Worm (Caenorhabditis elegans) whole organism, late embryonic: ENCODE measurements around the gene T14B1.1.

Experiments used
- C08G9.2 ChIP-seq: sonication (generic microtip); optimal IDR thresholded peaks from 2 replicates; lab custom pipeline; 2016; ENCODE audit warnings: mild to moderate bottlenecking, missing genetic modification characterization, moderate library complexity, missing compliant biosample characterization
- F13H6.1 ChIP-seq: sonication (generic microtip); optimal IDR thresholded peaks from 2 replicates; lab custom pipeline; 2016; ENCODE audit warnings: missing genetic modification characterization, missing compliant biosample characterization
- K02D7.2 ChIP-seq: sonication (generic microtip); optimal IDR thresholded peaks from 2 replicates; lab custom pipeline; 2017; ENCODE audit warnings: mild to moderate bottlenecking, missing genetic modification characterization, missing compliant biosample characterization
- K09A11.1 ChIP-seq: sonication (generic microtip); optimal IDR thresholded peaks from 2 replicates; lab custom pipeline; 2017; ENCODE audit warnings: antibody characterized with exemption, mild to moderate bottlenecking, missing genetic modification characterization, missing compliant biosample characterization; ENCODE audit not compliant: insufficient read depth
- ceh-14 ChIP-seq: sonication (generic microtip); optimal IDR thresholded peaks from 2 replicates; lab custom pipeline; 2016; ENCODE audit warnings: missing genotype, missing genetic modification characterization, missing compliant biosample characterization
- ceh-19 ChIP-seq: fragments of 200-800 bp; sonication (Bioruptor generic); optimal IDR thresholded peaks from 2 replicates; lab custom pipeline; 2018; ENCODE audit warnings: mild to moderate bottlenecking, missing genetic modification characterization, missing compliant biosample characterization
- ceh-2 ChIP-seq: sonication (generic microtip); optimal IDR thresholded peaks from 2 replicates; lab custom pipeline; 2016; ENCODE audit warnings: missing genotype, missing genetic modification characterization, missing compliant biosample characterization
- ceh-24 ChIP-seq: sonication (generic microtip); optimal IDR thresholded peaks from 2 replicates; lab custom pipeline; 2016; ENCODE audit warnings: mild to moderate bottlenecking, missing genetic modification characterization, missing compliant biosample characterization
- ceh-30 ChIP-seq: fragments of 150-350 bp; optimal IDR thresholded peaks from 2 replicates; lab custom pipeline; 2014; ENCODE audit warnings: missing biosample characterization, missing genetic modification characterization
- ceh-9 ChIP-seq: sonication (generic microtip); optimal IDR thresholded peaks from 2 replicates; lab custom pipeline; 2016; ENCODE audit warnings: mild to moderate bottlenecking, missing genetic modification characterization, inconsistent platforms, missing compliant biosample characterization
- che-1 ChIP-seq: sonication (generic microtip); optimal IDR thresholded peaks from 2 replicates; lab custom pipeline; 2016; ENCODE audit warnings: mild to moderate bottlenecking, missing genetic modification characterization, missing compliant biosample characterization
- dmd-4 ChIP-seq: sonication (generic microtip); optimal IDR thresholded peaks from 2 replicates; lab custom pipeline; 2016; ENCODE audit warnings: borderline replicate concordance, missing genetic modification characterization, missing compliant biosample characterization
- elt-2 ChIP-seq: sonication (generic microtip); optimal IDR thresholded peaks from 2 replicates; lab custom pipeline; 2016; ENCODE audit warnings: missing genetic modification reagents, missing genetic modification characterization, missing compliant biosample characterization
- eyg-1 ChIP-seq: sonication (generic microtip); optimal IDR thresholded peaks from 2 replicates; lab custom pipeline; 2016; ENCODE audit warnings: missing genotype, missing genetic modification characterization, missing compliant biosample characterization
- fkh-10 ChIP-seq: fragments of 150-350 bp; optimal IDR thresholded peaks from 2 replicates; lab custom pipeline; 2014; ENCODE audit warnings: missing biosample characterization, missing genetic modification reagents, missing genetic modification characterization
- hlh-15 ChIP-seq: sonication (generic microtip); optimal IDR thresholded peaks from 2 replicates; lab custom pipeline; 2016; ENCODE audit warnings: missing genetic modification characterization, missing compliant biosample characterization
- hlh-6 ChIP-seq: sonication (generic microtip); optimal IDR thresholded peaks from 2 replicates; lab custom pipeline; 2016; ENCODE audit warnings: missing genotype, missing genetic modification characterization, missing compliant biosample characterization
- hlh-8 ChIP-seq: sonication (generic microtip); optimal IDR thresholded peaks from 2 replicates; lab custom pipeline; 2016; ENCODE audit warnings: missing genotype, missing genetic modification characterization, missing compliant biosample characterization
- lim-6 ChIP-seq: sonication (generic microtip); optimal IDR thresholded peaks from 2 replicates; lab custom pipeline; 2016; ENCODE audit warnings: missing genetic modification characterization, missing compliant biosample characterization
- madf-2 ChIP-seq: sonication (generic microtip); optimal IDR thresholded peaks from 2 replicates; lab custom pipeline; 2017; ENCODE audit warnings: missing genetic modification characterization, missing compliant biosample characterization
- nhr-11 ChIP-seq: fragments of 150-350 bp; optimal IDR thresholded peaks from 2 replicates; lab custom pipeline; 2014; ENCODE audit warnings: missing biosample characterization, missing genetic modification characterization
- pha-4 ChIP-seq: fragments of 150-350 bp; optimal IDR thresholded peaks from 2 replicates; lab custom pipeline; 2018; ENCODE audit warnings: missing biosample characterization, missing genetic modification reagents, missing genetic modification characterization
- rnt-1 ChIP-seq: sonication (generic microtip); optimal IDR thresholded peaks from 2 replicates; lab custom pipeline; 2016; ENCODE audit warnings: missing genetic modification characterization, missing compliant biosample characterization
- sox-4 ChIP-seq: sonication (generic microtip); optimal IDR thresholded peaks from 2 replicates; lab custom pipeline; 2017; ENCODE audit warnings: mild to moderate bottlenecking, missing genetic modification characterization, inconsistent platforms, missing compliant biosample characterization
- tbx-7 ChIP-seq: sonication (generic microtip); optimal IDR thresholded peaks from 2 replicates; lab custom pipeline; 2016; ENCODE audit warnings: missing genotype, missing genetic modification characterization, missing compliant biosample characterization
- unc-3 ChIP-seq, 2 experiments: fragments of 200-800 bp in 1 of 2; sonication (Bioruptor generic) in 1 of 2; sonication (generic microtip) in 1 of 2; conservative IDR thresholded peaks in 1 of 2; optimal IDR thresholded peaks in 1 of 2; 2 replicates each; pipeline versions ENCODE4 v1.3.6 to Lab custom; 2016 to 2022; ENCODE audit warnings: missing compliant biosample characterization in 2 of 2, missing genetic modification characterization in 2 of 2, missing genetic modification reagents in 1 of 2
- unc-42 ChIP-seq: sonication (generic microtip); optimal IDR thresholded peaks from 2 replicates; lab custom pipeline; 2016; ENCODE audit warnings: missing genotype, missing genetic modification characterization, missing compliant biosample characterization

T14B1.1 gene

ce11 chrX:9705257-9706035 lies 36.9 kb upstream of the T14B1.1 start:
- TF ChIP-seq dmd-4 (tag; lab: Kevin White, UChicago): no peak
- peak; percentile 35 for TF ChIP-seq elt-2 (tag; lab: Kevin White, UChicago)
- peak; percentile 53 for TF ChIP-seq unc-42 (tag; lab: Kevin White, UChicago)

DNA sequence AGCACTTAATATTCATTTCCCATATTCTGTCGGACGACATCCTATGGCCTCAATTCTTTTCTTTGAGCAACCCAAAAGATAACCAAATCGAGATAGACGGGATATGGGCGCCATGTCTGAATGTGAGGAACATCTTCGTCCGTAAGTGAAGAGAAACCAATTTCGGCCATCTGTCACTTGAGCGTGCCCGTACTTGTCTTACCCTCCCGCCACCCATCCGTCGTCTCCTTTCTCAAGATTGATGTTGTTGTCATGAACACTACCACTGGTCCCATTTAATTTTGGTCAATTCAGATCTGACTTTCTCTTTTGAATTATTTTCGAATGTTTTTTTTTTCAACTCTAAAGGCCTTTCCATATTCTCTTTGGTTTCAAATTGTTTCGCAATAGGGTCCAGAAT lies 34.3 kb upstream of the T14B1.1 start:
- TF ChIP-seq unc-42 (tag; lab: Kevin White, UChicago) (peak; percentile 12), K09A11.1 (tag; lab: Kevin White, UChicago) (no peak), lim-6 (tag; lab: Kevin White, UChicago) (no peak)
- TF ChIP-seq, all 69 proteins: peak for 1

- no peak for TF ChIP-seq madf-2 (tag; lab: Kevin White, UChicago)
- no peak for TF ChIP-seq lim-6 (tag; lab: Kevin White, UChicago)
- no peak for TF ChIP-seq hlh-6 (tag; lab: Kevin White, UChicago)
- no peak for TF ChIP-seq hlh-15 (tag; lab: Kevin White, UChicago)
- no peak for TF ChIP-seq dmd-4 (tag; lab: Kevin White, UChicago)
- TF ChIP-seq unc-42 (tag; lab: Kevin White, UChicago): no peak
- TF ChIP-seq F13H6.1: no peak
- TF ChIP-seq ceh-2 (tag; lab: Kevin White, UChicago): no peak
- no peak for TF ChIP-seq ceh-9 (tag; lab: Kevin White, UChicago)
- no peak for TF ChIP-seq unc-3 (GFP tag; conservative IDR thresholded peaks at IDR 0.05; lab: Robert Waterston, UW)
- TF ChIP-seq unc-3 (tag; optimal IDR thresholded peaks at IDR 0.05; lab: Kevin White, UChicago): no peak
- no peak for TF ChIP-seq rnt-1
- TF ChIP-seq ceh-14 (tag; lab: Kevin White, UChicago): no peak
- no peak for TF ChIP-seq che-1 (tag; lab: Kevin White, UChicago)
- TF ChIP-seq tbx-7 (tag; lab: Kevin White, UChicago): no peak
- no peak for TF ChIP-seq ceh-19 (GFP tag; lab: Kevin White, UChicago)
- TF ChIP-seq eyg-1: no peak
- no peak for TF ChIP-seq nhr-11 (tag; lab: Kevin White, UChicago)
Observed at ce11 chrX:9698359-9698758, 29.8 kb upstream of the T14B1.1 start, which contains the start of gene dyf-7. dyf-7 (plus strand) TSS chrX:9698659.

- TF ChIP-seq ceh-30 (no peak), pha-4 (tag; lab: Kevin White, UChicago) (no peak), hlh-8 (tag; lab: Kevin White, UChicago) (no peak)
Observed at ce11 chrX:9697655-9698054, 29.1 kb upstream of the T14B1.1 start.

ce11 chrX:9690445-9690844 lies 21.9 kb upstream of the T14B1.1 start, which contains the start of gene npr-18:
npr-18 (plus strand) TSS chrX:9690745.
- TF ChIP-seq ceh-24 (tag; lab: Kevin White, UChicago) (no peak), unc-42 (tag; lab: Kevin White, UChicago) (no peak), C08G9.2 (no peak), K02D7.2 (tag; lab: Kevin White, UChicago) (no peak), sox-4 (tag; lab: Kevin White, UChicago) (no peak)

DNA sequence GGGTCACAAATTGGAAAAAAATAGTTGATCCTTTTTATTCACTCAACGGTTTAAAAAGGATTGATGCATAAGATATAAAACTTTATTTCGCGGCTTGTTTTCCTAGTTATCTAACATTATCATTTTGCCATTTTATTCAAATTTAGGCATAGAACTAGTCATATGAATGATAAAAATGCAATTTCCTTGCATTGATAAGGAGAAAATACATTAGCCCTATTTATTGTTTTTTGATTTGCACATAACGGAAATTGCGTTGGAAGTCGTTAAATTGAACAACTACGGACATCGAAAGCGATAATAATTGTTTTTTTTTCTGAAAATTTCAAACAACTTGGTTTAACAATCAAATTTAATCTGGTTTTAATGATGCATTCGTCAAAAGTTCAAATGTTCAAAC lies 18.7 kb upstream of the T14B1.1 start:
- TF ChIP-seq fkh-10 (GFP tag; lab: Kevin White, UChicago) (no peak), elt-2 (tag; lab: Kevin White, UChicago) (peak; percentile 44)
- TF ChIP-seq, all 69 proteins: peak for 1
